Worm (Caenorhabditis elegans) whole organism, L1 larva: ENCODE measurements around the gene F27D9.2.

Experiments used
- ama-1 ChIP-seq: fragments of 150-350 bp; optimal IDR thresholded peaks from 2 replicates; lab custom pipeline; 2014
- ces-1 ChIP-seq: fragments of 150-350 bp; optimal IDR thresholded peaks from 2 replicates; lab custom pipeline; 2014; ENCODE audit warnings: missing biosample characterization, missing genetic modification reagents, missing genetic modification characterization
- efl-1 ChIP-seq, 4 experiments: fragments of 150-350 bp; optimal IDR thresholded peaks in 3 of 4; peaks in 1 of 4; 1 replicate in 1 of 4; 2 replicates in 3 of 4; lab custom pipeline; 2014; ENCODE audit warnings: missing biosample characterization in 2 of 4, missing genetic modification characterization in 2 of 4, missing genetic modification reagents in 2 of 4
- egl-27 ChIP-seq, 2 experiments: fragments of 150-350 bp in 1 of 2; sonication (generic microtip); optimal IDR thresholded peaks; 3 replicates each; lab custom pipeline; 2017 to 2018; ENCODE audit warnings: missing biosample characterization in 2 of 2, missing genetic modification characterization in 2 of 2, missing genetic modification reagents in 2 of 2
- jun-1 ChIP-seq: fragments of 150-350 bp; optimal IDR thresholded peaks from 2 replicates; lab custom pipeline; 2014; ENCODE audit warnings: missing biosample characterization, missing genetic modification reagents, missing genetic modification characterization
- mep-1 ChIP-seq: fragments of 150-350 bp; optimal IDR thresholded peaks from 2 replicates; lab custom pipeline; 2014; ENCODE audit warnings: missing biosample characterization, missing genetic modification characterization
- nhr-12 ChIP-seq: sonication (generic microtip); optimal IDR thresholded peaks from 2 replicates; lab custom pipeline; 2017; ENCODE audit warnings: missing biosample characterization, missing genetic modification characterization
- nhr-71 ChIP-seq: sonication (generic microtip); optimal IDR thresholded peaks from 2 replicates; lab custom pipeline; 2016; ENCODE audit warnings: mild to moderate bottlenecking, missing genetic modification characterization, moderate library complexity, missing compliant biosample characterization
- nhr-90 ChIP-seq: sonication (generic microtip); optimal IDR thresholded peaks from 2 replicates; lab custom pipeline; 2016; ENCODE audit warnings: mild to moderate bottlenecking, missing genetic modification characterization, missing compliant biosample characterization; ENCODE audit not compliant: poor library complexity
- snpc-4 ChIP-seq: fragments of 150-350 bp; optimal IDR thresholded peaks from 2 replicates; lab custom pipeline; 2014; ENCODE audit warnings: missing biosample characterization, missing genetic modification characterization
- unc-86 ChIP-seq: sonication (generic microtip); optimal IDR thresholded peaks from 2 replicates; lab custom pipeline; 2016; ENCODE audit warnings: missing genetic modification characterization, missing compliant biosample characterization

DNA sequence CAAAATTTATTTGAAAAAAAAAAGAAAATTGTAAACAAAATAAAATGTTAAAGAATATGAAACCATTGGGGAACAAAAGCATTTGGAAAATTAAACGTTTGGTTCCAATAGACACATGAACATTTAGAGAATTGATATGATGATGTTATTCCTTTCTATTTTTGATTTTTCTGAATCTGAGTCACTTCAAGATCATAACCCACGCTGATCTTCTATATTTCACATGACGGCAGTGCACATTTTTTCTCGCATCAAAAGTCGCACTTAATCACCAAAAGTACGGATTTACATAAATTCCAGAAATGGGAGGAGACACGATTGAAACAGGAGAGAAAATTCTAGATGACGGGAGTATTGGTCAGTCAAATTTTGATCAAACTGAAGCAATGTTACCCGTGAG, at the start of gene F27D9.2:
- TF ChIP-seq nhr-90, result no peak
- TF ChIP-seq snpc-4, result no peak
- no peak for TF ChIP-seq egl-27 (tag; optimal IDR thresholded peaks at IDR 0.05; lab: Kevin White, UChicago)
- TF ChIP-seq ces-1 (GFP tag; lab: Kevin White, UChicago), result no peak
- TF ChIP-seq nhr-12 (tag; lab: Kevin White, UChicago), result no peak
- no peak for TF ChIP-seq mep-1 (tag; lab: Kevin White, UChicago)
- TF ChIP-seq nhr-71 (tag; lab: Kevin White, UChicago), result no peak
- no peak for TF ChIP-seq unc-86
- TF ChIP-seq jun-1 (tag; lab: Kevin White, UChicago), result no peak
- TF ChIP-seq efl-1 (optimal IDR thresholded peaks at IDR 0.05; lab: Kevin White, UChicago), result no peak
- no peak for TF ChIP-seq efl-1 (GFP tag; optimal IDR thresholded peaks at IDR 0.05 in 1 of 2; lab: Kevin White, UChicago)
- no peak for TF ChIP-seq ama-1
